Worm (Caenorhabditis elegans): ENCODE measurements around the gene F55G1.15.

Gene F55G1.15

DNA sequence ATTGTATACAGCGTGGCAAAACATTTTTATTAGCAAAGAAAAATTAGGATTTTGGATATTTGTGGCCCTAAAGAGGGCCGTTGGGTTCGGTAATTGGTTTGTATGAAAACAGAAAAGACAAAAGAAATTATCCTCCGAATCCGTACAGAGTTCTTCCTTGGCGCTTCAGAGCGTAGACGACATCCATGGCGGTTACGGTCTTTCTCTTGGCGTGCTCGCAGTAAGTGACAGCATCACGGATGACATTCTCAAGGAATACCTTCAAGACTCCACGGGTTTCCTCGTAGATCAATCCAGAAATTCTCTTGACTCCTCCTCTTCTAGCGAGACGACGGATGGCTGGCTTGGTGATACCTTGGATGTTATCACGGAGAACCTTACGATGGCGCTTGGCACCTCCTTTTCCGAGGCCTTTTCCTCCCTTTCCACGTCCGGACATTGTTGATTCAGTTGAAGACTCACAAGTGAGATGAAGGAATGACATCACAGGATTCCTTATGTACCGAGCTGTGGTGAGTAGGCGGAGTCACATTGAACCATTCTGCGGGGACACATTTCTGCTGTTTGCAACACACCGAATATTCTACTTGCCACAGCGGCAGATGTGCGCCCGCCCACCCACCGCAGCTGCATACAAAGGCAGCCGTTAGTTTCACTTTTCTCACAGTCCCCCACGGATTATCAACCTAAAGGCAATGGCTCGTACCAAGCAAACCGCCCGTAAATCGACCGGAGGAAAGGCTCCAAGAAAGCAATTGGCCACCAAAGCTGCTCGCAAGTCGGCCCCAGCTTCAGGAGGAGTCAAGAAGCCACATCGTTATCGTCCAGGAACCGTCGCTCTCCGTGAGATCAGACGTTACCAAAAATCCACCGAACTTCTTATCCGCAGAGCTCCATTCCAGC lies 13.4 kb downstream of the F55G1.15 start, which contains the start of the genes his-60 and his-59 (continued):
- TF ChIP-seq fkh-10 (GFP tag; optimal IDR thresholded peaks at IDR 0.05) (no peak), ZK337.2 (GFP tag; IDR thresholded peaks at IDR 0.05) (no peak), skn-1 (tag; optimal IDR thresholded peaks at IDR 0.05) (no peak), Y5F2A.4 (GFP tag; optimal IDR thresholded peaks at IDR 0.05) (no peak), F10B5.3 (tag; optimal IDR thresholded peaks at IDR 0.05) (no peak), mxl-3 (GFP tag; optimal IDR thresholded peaks at IDR 0.05) (no peak), T20F7.1 (GFP tag; optimal IDR thresholded peaks at IDR 0.05) (no peak), pqm-1 (tag; optimal IDR thresholded peaks at IDR 0.05) (no peak), nhr-41 (GFP tag; IDR thresholded peaks at IDR 0.05) (no peak), dmd-8 (GFP tag; IDR thresholded peaks at IDR 0.05) (peak; percentile 84), egl-27 (tag; optimal IDR thresholded peaks at IDR 0.05) (no peak), madf-9 (GFP tag; conservative IDR thresholded peaks at IDR 0.05) (no peak), jun-1 (tag; optimal IDR thresholded peaks at IDR 0.05) (no peak), zag-1 (tag; optimal IDR thresholded peaks at IDR 0.05) (no peak), nhr-42 (GFP tag; IDR thresholded peaks at IDR 0.05) (peak; percentile 46; the same call in 1 of the 2 replicates), dve-1 (tag; optimal IDR thresholded peaks at IDR 0.05; ENCODE audit: insufficient read depth) (peak; percentile 98), D1046.2 (GFP tag; IDR thresholded peaks at IDR 0.05) (0 out of 2 replicates have a peak, but pooled peaks have one; percentile 31), mep-1 (tag; optimal IDR thresholded peaks at IDR 0.05) (no peak), sdz-12 (GFP tag; optimal IDR thresholded peaks at IDR 0.05) (no peak), hlh-11 (tag; optimal IDR thresholded peaks at IDR 0.05) (peak; percentile 76), fos-1 (tag; optimal IDR thresholded peaks at IDR 0.05) (no peak), duxl-1 (tag; optimal IDR thresholded peaks at IDR 0.05; ENCODE audit: poor library complexity) (no peak), nhr-10 (tag; optimal IDR thresholded peaks at IDR 0.05) (no peak), Y48G9A.11 (GFP tag; IDR thresholded peaks at IDR 0.05) (no peak), Y105C5A.15 (GFP tag; IDR thresholded peaks at IDR 0.05) (peak; percentile 50; the same call in 1 of the 2 replicates), nhr-111 (GFP tag; optimal IDR thresholded peaks at IDR 0.05) (no peak), nhr-102 (tag; optimal IDR thresholded peaks at IDR 0.05) (peak; percentile 80), daf-19 (GFP tag; conservative IDR thresholded peaks at IDR 0.05) (no peak), ztf-7 (tag; optimal IDR thresholded peaks at IDR 0.05) (no peak), lin-29 (GFP tag; IDR thresholded peaks at IDR 0.05) (no peak), ztf-11 (tag; optimal IDR thresholded peaks at IDR 0.05) (no peak), saeg-2 (GFP tag; IDR thresholded peaks at IDR 0.05) (no peak), nhr-237 (tag; optimal IDR thresholded peaks at IDR 0.05) (no peak), snpc-1.2 (GFP tag; IDR thresholded peaks at IDR 0.05) (peak; percentile 57), mxl-2 (GFP tag; conservative IDR thresholded peaks at IDR 0.05) (no peak), hmg-1.1 (GFP tag; IDR thresholded peaks at IDR 0.05) (peak; percentile 23; the same call in 1 of the 2 replicates), R02D3.7 (tag; optimal IDR thresholded peaks at IDR 0.05) (no peak), ceh-62 (tag; optimal IDR thresholded peaks at IDR 0.05) (no peak), snpc-4 (tag; optimal IDR thresholded peaks at IDR 0.05) (no peak), F26F4.8 (GFP tag; conservative IDR thresholded peaks at IDR 0.05) (peak; percentile 63), nhr-11 (tag; optimal IDR thresholded peaks at IDR 0.05) (no peak), zip-11 (GFP tag; IDR thresholded peaks at IDR 0.05) (no peak), aha-1 (tag) (peak; percentile 51), nhr-28 (tag; optimal IDR thresholded peaks at IDR 0.05) (no peak), vab-7 (GFP tag; IDR thresholded peaks at IDR 0.05) (peak; percentile 64), F37D6.2 (tag; optimal IDR thresholded peaks at IDR 0.05) (no peak), unc-62 (GFP tag; optimal IDR thresholded peaks at IDR 0.05 in 1 of 2) (no peak), unc-62 (tag; optimal IDR thresholded peaks at IDR 0.05) (no peak), spr-1 (tag; optimal IDR thresholded peaks at IDR 0.05) (no peak), nhr-76 (tag; optimal IDR thresholded peaks at IDR 0.05) (no peak), F44E2.7 (GFP tag; IDR thresholded peaks at IDR 0.05) (peak; percentile 77; the same call in 1 of the 2 replicates)
